Worm (Caenorhabditis elegans) whole organism, early embryonic: ENCODE data around the gene rab-21.

Experiments used
- ama-1 ChIP-seq: fragments of 150-350 bp; optimal IDR thresholded peaks from 2 replicates; lab custom pipeline; 2014
- ets-7 ChIP-seq: sonication (generic microtip); optimal IDR thresholded peaks from 2 replicates; lab custom pipeline; 2016; ENCODE audit warnings: missing genotype, missing genetic modification characterization, missing compliant biosample characterization
- pes-1 ChIP-seq: fragments of 200-800 bp; sonication (Bioruptor generic); IDR thresholded peaks from 2 replicates; pipeline ENCODE4 v1.3.6; 2022; ENCODE audit warnings: missing genetic modification reagents, missing genetic modification characterization, missing compliant biosample characterization

DNA sequence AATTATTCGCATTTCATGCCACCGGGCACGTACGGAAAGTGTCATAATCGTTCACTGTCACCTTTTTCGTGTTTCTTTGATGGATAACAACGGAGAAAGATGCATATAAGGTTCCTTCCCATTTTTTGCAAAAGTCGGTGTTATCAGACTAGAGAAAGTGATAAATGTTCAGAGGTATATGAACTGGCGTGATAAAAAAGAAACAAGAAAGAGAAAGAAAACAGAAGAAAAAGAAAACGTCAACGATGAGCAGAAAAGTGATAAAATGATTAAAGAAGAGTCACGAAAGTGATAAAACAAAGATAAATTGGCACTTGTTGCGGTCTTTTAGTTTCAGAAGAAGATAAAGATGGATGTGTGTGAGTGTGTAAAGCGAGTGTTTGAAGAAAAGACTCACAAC, 15.5 kb upstream of the rab-21 start:
- no peak for TF ChIP-seq pes-1
- no peak for TF ChIP-seq ama-1 (lab: Kevin White, UChicago)
- TF ChIP-seq ets-7 (tag; lab: Kevin White, UChicago) = no peak
